Fruit fly (Drosophila melanogaster): ENCODE measurements around the gene RhoGAP71E.

The RhoGAP71E gene

dm6 chr3L:15592536-15593260, 4.0 kb downstream of the RhoGAP71E start (continued):
- no peak for TF ChIP-seq CG7963 (GFP tag; IDR thresholded peaks at IDR 0.05; ENCODE audit: partially characterized antibody)
- peak; percentile 84 for TF ChIP-seq Med (GFP tag)
- TF ChIP-seq CG2712 (tag; optimal IDR thresholded peaks at IDR 0.05): peak; percentile 69
- peak; percentile 68 for TF ChIP-seq CG18619 (GFP tag; optimal IDR thresholded peaks at IDR 0.05)
- no peak for TF ChIP-seq CG17568 (GFP tag; optimal IDR thresholded peaks at IDR 0.05)
- no peak for TF ChIP-seq bab2 (GFP tag; optimal IDR thresholded peaks at IDR 0.05)
- TF ChIP-seq bbx (GFP tag; IDR thresholded peaks at IDR 0.05; ENCODE audit: partially characterized antibody): no peak
- no peak for TF ChIP-seq CG5180 (GFP tag; optimal IDR thresholded peaks at IDR 0.05)
- TF ChIP-seq NK7.1 (GFP tag; optimal IDR thresholded peaks at IDR 0.05): no peak
- TF ChIP-seq twi (tag; optimal IDR thresholded peaks at IDR 0.05): no peak
- TF ChIP-seq tio (GFP tag; optimal IDR thresholded peaks at IDR 0.05): peak; percentile 7
- peak in 1 of 2 experiments; percentile 53 for TF ChIP-seq bsh (GFP tag; optimal IDR thresholded peaks at IDR 0.05)
- no peak for TF ChIP-seq Bdp1 (GFP tag; optimal IDR thresholded peaks at IDR 0.05)
- TF ChIP-seq grau (tag; optimal IDR thresholded peaks at IDR 0.05): peak; percentile 78
- TF ChIP-seq ro (GFP tag; IDR thresholded peaks at IDR 0.05): no peak
- TF ChIP-seq wdn (GFP tag; IDR thresholded peaks at IDR 0.05): no peak
- peak; percentile 75 for TF ChIP-seq CG3281 (GFP tag; optimal IDR thresholded peaks at IDR 0.05)
- no peak for TF ChIP-seq sr (GFP tag; IDR thresholded peaks at IDR 0.05)
- no peak for TF ChIP-seq Sin3A (optimal IDR thresholded peaks at IDR 0.05)
- TF ChIP-seq onecut (GFP tag; IDR thresholded peaks at IDR 0.05): 0 out of 2 replicates have a peak, but pooled peaks have one; percentile 6
- TF ChIP-seq CG1647 (GFP tag; optimal IDR thresholded peaks at IDR 0.05): no peak
- TF ChIP-seq CG17802 (tag; optimal IDR thresholded peaks at IDR 0.05): no peak
- no peak for TF ChIP-seq Lpt (GFP tag; optimal IDR thresholded peaks at IDR 0.05)
- TF ChIP-seq CG33557 (GFP tag; optimal IDR thresholded peaks at IDR 0.05): no peak
- no peak for TF ChIP-seq CG11093 (GFP tag; IDR thresholded peaks at IDR 0.05)
- TF ChIP-seq CG1832 (GFP tag; optimal IDR thresholded peaks at IDR 0.05): no peak
- TF ChIP-seq luna (GFP tag; optimal IDR thresholded peaks at IDR 0.05): no peak
- TF ChIP-seq CG17361 (GFP tag; IDR thresholded peaks at IDR 0.05): peak; percentile 76
- no peak for TF ChIP-seq mam (GFP tag; optimal IDR thresholded peaks at IDR 0.05)
- no peak for TF ChIP-seq CG1603 (tag; optimal IDR thresholded peaks at IDR 0.05)
- TF ChIP-seq Dip2 (GFP tag; IDR thresholded peaks at IDR 0.05): no peak
- peak; percentile 81 for TF ChIP-seq CG11696 (GFP tag; IDR thresholded peaks at IDR 0.05)
- peak; percentile 34 for TF ChIP-seq Vsx1 (GFP tag; optimal IDR thresholded peaks at IDR 0.05)
- no peak for TF ChIP-seq Hr39 (optimal IDR thresholded peaks at IDR 0.05)
- no peak for TF ChIP-seq YL-1 (GFP tag; optimal IDR thresholded peaks at IDR 0.05)
- 0 out of 2 replicates have a peak, but pooled peaks have one; percentile 36 for TF ChIP-seq vvl (GFP tag; IDR thresholded peaks at IDR 0.05)
- no peak for TF ChIP-seq CG10321 (GFP tag; IDR thresholded peaks at IDR 0.05)
- peak; percentile 71 for TF ChIP-seq sens (GFP tag)
- TF ChIP-seq CG15269 (tag; optimal IDR thresholded peaks at IDR 0.05): peak; percentile 79
- TF ChIP-seq CG4328 (GFP tag; optimal IDR thresholded peaks at IDR 0.05): no peak
- TF ChIP-seq Side (GFP tag; optimal IDR thresholded peaks at IDR 0.05): no peak
- no peak for TF ChIP-seq sim (GFP tag; IDR thresholded peaks at IDR 0.05)
- no peak for TF ChIP-seq Mad (GFP tag; optimal IDR thresholded peaks at IDR 0.05)
- no peak for TF ChIP-seq CG10274 (GFP tag; optimal IDR thresholded peaks at IDR 0.05)
- TF ChIP-seq nerfin-1 (tag; optimal IDR thresholded peaks at IDR 0.05): peak; percentile 24
- no peak for TF ChIP-seq pita (GFP tag; optimal IDR thresholded peaks at IDR 0.05)
- no peak for TF ChIP-seq C15 (GFP tag; IDR thresholded peaks at IDR 0.05)
- TF ChIP-seq dan (GFP tag; IDR thresholded peaks at IDR 0.05): no peak
- TF ChIP-seq Six4 (GFP tag; optimal IDR thresholded peaks at IDR 0.05): no peak
- TF ChIP-seq mld (GFP tag; IDR thresholded peaks at IDR 0.05; ENCODE audit: partially characterized antibody): no peak
- no peak for TF ChIP-seq ssp (GFP tag; IDR thresholded peaks at IDR 0.05)

Data from whole organism, embryonic.